Fruit fly (Drosophila melanogaster) whole organism, prepupa: Measurements from ENCODE around the gene CG46399.
A peak's percentile ranks its signal among the peaks of the same experiment; 100 is the strongest.

Experiments
- CG10669 ChIP-seq: fragments of 200-800 bp; sonication (Bioruptor generic); optimal IDR thresholded peaks from 3 replicates; lab custom pipeline; 2018; ENCODE audit warnings: missing biosample characterization, mild to moderate bottlenecking, missing genetic modification characterization, moderate library complexity
- CG11294 ChIP-seq: fragments of 200-800 bp; sonication (Bioruptor generic); IDR thresholded peaks from 2 replicates; pipeline ENCODE4 v1.3.6; 2022; ENCODE audit warnings: missing biosample characterization, missing genetic modification characterization
- CG3032 ChIP-seq: fragments of 200-800 bp; optimal IDR thresholded peaks from 2 replicates; lab custom pipeline; 2019; ENCODE audit warnings: missing biosample characterization, mild to moderate bottlenecking, missing genetic modification characterization, moderate library complexity
- CG32006 ChIP-seq: fragments of 200-800 bp; sonication (Bioruptor generic); optimal IDR thresholded peaks from 3 replicates; lab custom pipeline; 2017; ENCODE audit warnings: missing biosample characterization, mild to moderate bottlenecking, missing genetic modification characterization
- CG6854 ChIP-seq: fragments of 200-800 bp; sonication (Bioruptor generic); optimal IDR thresholded peaks from 2 replicates; lab custom pipeline; 2017; ENCODE audit warnings: missing biosample characterization, mild to moderate bottlenecking, missing genetic modification characterization
- Eip78C ChIP-seq: fragments of 200-800 bp; sonication (Bioruptor generic); peaks from one replicate; lab custom pipeline; 2016; ENCODE audit warnings: missing biosample characterization, missing genetic modification characterization
- Hr38 ChIP-seq: sonication (Bioruptor generic); optimal IDR thresholded peaks from 2 replicates; lab custom pipeline; 2016; ENCODE audit warnings: missing biosample characterization, missing genetic modification characterization
- Hr39 ChIP-seq: fragments of 200-800 bp; sonication (Bioruptor generic); optimal IDR thresholded peaks from 2 replicates; lab custom pipeline; 2016; ENCODE audit warnings: missing biosample characterization, missing genetic modification characterization
- Sox15 ChIP-seq: fragments of 200-800 bp; sonication (Bioruptor generic); optimal IDR thresholded peaks from 3 replicates; lab custom pipeline; 2016; ENCODE audit warnings: missing biosample characterization, missing genetic modification characterization
- acj6 ChIP-seq: fragments of 200-800 bp; sonication (Bioruptor generic); optimal IDR thresholded peaks from 3 replicates; lab custom pipeline; 2016; ENCODE audit warnings: missing biosample characterization, missing genetic modification characterization
- fkh ChIP-seq: fragments of 200-800 bp; sonication (Bioruptor generic); optimal IDR thresholded peaks from 3 replicates; lab custom pipeline; 2017; ENCODE audit warnings: missing biosample characterization, mild to moderate bottlenecking, missing genetic modification characterization, moderate library complexity
- salr ChIP-seq, 2 experiments: fragments of 200-800 bp; sonication (Bioruptor generic); optimal IDR thresholded peaks; 3 replicates each; lab custom pipeline; 2016 to 2018; ENCODE audit warnings: missing biosample characterization in 2 of 2, missing genetic modification characterization in 2 of 2, mild to moderate bottlenecking in 1 of 2

- TF ChIP-seq CG11294, result no peak
- peak; percentile 68 for TF ChIP-seq Eip78C (GFP tag; lab: Kevin White, UChicago)
- no peak for TF ChIP-seq salr (GFP tag; optimal IDR thresholded peaks at IDR 0.05; lab: Kevin White, UChicago)
- no peak for TF ChIP-seq Hr38 (GFP tag; lab: Kevin White, UChicago)
- no peak for TF ChIP-seq acj6 (GFP tag; lab: Kevin White, UChicago)
- peak; percentile 57 for TF ChIP-seq CG32006 (GFP tag; lab: Kevin White, UChicago)
- TF ChIP-seq CG6854 (GFP tag; lab: Kevin White, UChicago), result no peak
- no peak for TF ChIP-seq fkh (GFP tag; lab: Kevin White, UChicago)
- TF ChIP-seq Hr39 (GFP tag; lab: Kevin White, UChicago), result no peak
- TF ChIP-seq CG10669 (GFP tag; lab: Kevin White, UChicago), result no peak
- no peak for TF ChIP-seq Sox15 (GFP tag; lab: Kevin White, UChicago)
- no peak for TF ChIP-seq CG3032
Observed at dm6 chrX:14896310-14896709, 37.3 kb downstream of the CG46399 start.
